Fruit fly (Drosophila melanogaster): ENCODE measurements around the gene csw.

Gene csw

DNA sequence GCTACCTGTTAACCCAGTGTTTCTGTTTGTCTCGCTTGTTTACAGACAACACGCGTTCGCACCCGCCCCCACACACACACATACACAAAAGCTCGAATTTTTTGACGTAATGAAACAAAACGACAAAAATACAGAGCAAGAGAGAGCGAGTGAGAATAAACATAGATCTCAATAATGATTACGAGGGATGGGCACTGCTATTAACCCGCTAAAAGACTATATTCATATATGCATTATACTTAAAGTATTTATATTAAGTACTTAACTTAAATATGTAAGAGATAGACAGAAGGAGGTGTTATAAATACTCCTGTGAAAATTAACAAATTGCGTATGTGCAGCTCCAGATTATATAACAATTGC is 47.8 kb downstream of the csw start (continued):
- TF ChIP-seq nmo (GFP tag; optimal IDR thresholded peaks at IDR 0.05), result peak; percentile 25
- peak; percentile 36 for TF ChIP-seq CG9817 (tag; optimal IDR thresholded peaks at IDR 0.05)
- no peak for TF ChIP-seq Antp (GFP tag; optimal IDR thresholded peaks at IDR 0.05)
- TF ChIP-seq gce (GFP tag; IDR thresholded peaks at IDR 0.05), result peak; percentile 8; the same call in 1 of the 3 replicates
- TF ChIP-seq hth (optimal IDR thresholded peaks at IDR 0.05), result no peak
- peak; percentile 27 for TF ChIP-seq phol (tag; optimal IDR thresholded peaks at IDR 0.05)
- no peak for TF ChIP-seq Dad (GFP tag; optimal IDR thresholded peaks at IDR 0.05)
- TF ChIP-seq vvl (GFP tag; IDR thresholded peaks at IDR 0.05), result peak; percentile 64
- TF ChIP-seq Dek (tag; optimal IDR thresholded peaks at IDR 0.05), result peak; percentile 43
- TF ChIP-seq Eip74EF (GFP tag; optimal IDR thresholded peaks at IDR 0.05), result peak in 1 of 2 experiments; percentile 9
- 0 out of 2 replicates have a peak, but pooled peaks have one; percentile 12 for TF ChIP-seq GATAe (GFP tag; conservative IDR thresholded peaks at IDR 0.05)
- no peak for TF ChIP-seq CG10462 (GFP tag; optimal IDR thresholded peaks at IDR 0.05)
- no peak for TF ChIP-seq peb (GFP tag; IDR thresholded peaks at IDR 0.05)
- TF ChIP-seq Dp (GFP tag; optimal IDR thresholded peaks at IDR 0.05), result no peak
- 0 out of 3 replicates have a peak, but pooled peaks have one; percentile 35 for TF ChIP-seq otp (GFP tag; IDR thresholded peaks at IDR 0.05)
- no peak for TF ChIP-seq CG7372 (GFP tag; IDR thresholded peaks at IDR 0.05)
- TF ChIP-seq exex (tag; optimal IDR thresholded peaks at IDR 0.05), result peak; percentile 4
- peak; percentile 57 for TF ChIP-seq CG2120 (GFP tag; optimal IDR thresholded peaks at IDR 0.05)
- peak; percentile 31; the same call in 1 of the 2 replicates for TF ChIP-seq Ada2b (GFP tag; IDR thresholded peaks at IDR 0.05)
- TF ChIP-seq Sox102F (GFP tag; optimal IDR thresholded peaks at IDR 0.05), result peak; percentile 50
- TF ChIP-seq chm (GFP tag; IDR thresholded peaks at IDR 0.05), result peak; percentile 75; the same call in 1 of the 2 replicates
- TF ChIP-seq CG33213 (GFP tag; optimal IDR thresholded peaks at IDR 0.05), result peak; percentile 22
- TF ChIP-seq ci (GFP tag; IDR thresholded peaks at IDR 0.05), result peak; percentile 80
- TF ChIP-seq CG14710 (tag; optimal IDR thresholded peaks at IDR 0.05), result peak; percentile 0
- TF ChIP-seq NFAT (GFP tag; IDR thresholded peaks at IDR 0.05), result peak; percentile 37; the same call in 1 of the 2 replicates
- peak; percentile 63 for TF ChIP-seq CG43689 (GFP tag; IDR thresholded peaks at IDR 0.05)
- peak; percentile 18 for TF ChIP-seq CG3995 (GFP tag; optimal IDR thresholded peaks at IDR 0.05)
- peak in 1 of 2 experiments; percentile 46 for TF ChIP-seq bsh (GFP tag; optimal IDR thresholded peaks at IDR 0.05)
- TF ChIP-seq CG10147 (GFP tag; optimal IDR thresholded peaks at IDR 0.05), result peak; percentile 34
- TF ChIP-seq CG11504 (tag; optimal IDR thresholded peaks at IDR 0.05), result peak; percentile 61
- no peak for TF ChIP-seq hkb (optimal IDR thresholded peaks at IDR 0.05)
- peak; percentile 48 for TF ChIP-seq hkb (GFP tag; IDR thresholded peaks at IDR 0.05)
- peak; percentile 53 for TF ChIP-seq HLHmδ (GFP tag; optimal IDR thresholded peaks at IDR 0.05)
- peak; percentile 30 for TF ChIP-seq CG5180 (GFP tag; optimal IDR thresholded peaks at IDR 0.05)
- peak; percentile 57 for TF ChIP-seq HHEX (GFP tag; optimal IDR thresholded peaks at IDR 0.05)
- TF ChIP-seq CG17912 (GFP tag; optimal IDR thresholded peaks at IDR 0.05), result peak; percentile 79
- no peak for TF ChIP-seq CG6791 (GFP tag; IDR thresholded peaks at IDR 0.05; ENCODE audit: partially characterized antibody)
- TF ChIP-seq caup (GFP tag; optimal IDR thresholded peaks at IDR 0.05; ENCODE audit: severe bottlenecking), result peak; percentile 64
- TF ChIP-seq CG34422 (GFP tag; IDR thresholded peaks at IDR 0.05), result peak; percentile 28; the same call in 1 of the 3 replicates
- peak; percentile 53 for TF ChIP-seq CG31365 (tag; optimal IDR thresholded peaks at IDR 0.05)
- peak; percentile 15 for TF ChIP-seq CG2712 (tag; optimal IDR thresholded peaks at IDR 0.05)
- TF ChIP-seq zfh1 (GFP tag; IDR thresholded peaks at IDR 0.05), result 0 out of 3 replicates have a peak, but pooled peaks have one; percentile 10
- TF ChIP-seq btn (GFP tag; optimal IDR thresholded peaks at IDR 0.05), result no peak
- 0 out of 2 replicates have a peak, but pooled peaks have one; percentile 7 for TF ChIP-seq CG11696 (GFP tag; IDR thresholded peaks at IDR 0.05)
- TF ChIP-seq Nf-YC (tag; optimal IDR thresholded peaks at IDR 0.05), result peak; percentile 30
- TF ChIP-seq CG12236 (GFP tag; optimal IDR thresholded peaks at IDR 0.05), result no peak
- TF ChIP-seq lbe (GFP tag; optimal IDR thresholded peaks at IDR 0.05), result peak; percentile 67
- peak; percentile 66 for TF ChIP-seq sens (GFP tag)
- TF ChIP-seq Drgx (GFP tag; IDR thresholded peaks at IDR 0.05), result peak; percentile 51; the same call in 1 of the 2 replicates
- peak; percentile 43 for TF ChIP-seq CG6689 (GFP tag; IDR thresholded peaks at IDR 0.05)
- TF ChIP-seq Bteb2 (GFP tag; optimal IDR thresholded peaks at IDR 0.05), result no peak

Measured in whole organism, embryonic.